Worm (Caenorhabditis elegans): ENCODE measurements around the gene F44F4.15.

F44F4.15 gene

ce11 chrII:10948236-10949025 lies 34.0 kb downstream of the F44F4.15 start:
- TF ChIP-seq F13C5.2 (tag; optimal IDR thresholded peaks at IDR 0.05) (no peak), sea-1 (GFP tag; conservative IDR thresholded peaks at IDR 0.05) (no peak), pes-1 (GFP tag; IDR thresholded peaks at IDR 0.05) (no peak), hmbx-1 (tag; optimal IDR thresholded peaks at IDR 0.05) (no peak), flt-1 (GFP tag; IDR thresholded peaks at IDR 0.05) (no peak), ceh-13 (GFP tag; optimal IDR thresholded peaks at IDR 0.05) (no peak), ets-7 (tag; optimal IDR thresholded peaks at IDR 0.05) (no peak), scrt-1 (GFP tag; IDR thresholded peaks at IDR 0.05) (no peak), hmg-4 (GFP tag; optimal IDR thresholded peaks at IDR 0.05) (no peak), tbx-11 (GFP tag; IDR thresholded peaks at IDR 0.05) (no peak), B0310.2 (tag; optimal IDR thresholded peaks at IDR 0.05) (no peak), tbx-37 (GFP tag; conservative IDR thresholded peaks at IDR 0.05) (no peak), ama-1 (optimal IDR thresholded peaks at IDR 0.05) (no peak)

- TF ChIP-seq pes-1 (GFP tag; IDR thresholded peaks at IDR 0.05) (no peak), tra-4 (tag; optimal IDR thresholded peaks at IDR 0.05) (no peak), tbx-37 (GFP tag; conservative IDR thresholded peaks at IDR 0.05) (no peak), hmbx-1 (tag; optimal IDR thresholded peaks at IDR 0.05) (no peak), ets-7 (tag; optimal IDR thresholded peaks at IDR 0.05) (no peak), scrt-1 (GFP tag; IDR thresholded peaks at IDR 0.05) (no peak), ceh-36 (tag; optimal IDR thresholded peaks at IDR 0.05) (no peak), aly-1 (tag; optimal IDR thresholded peaks at IDR 0.05) (no peak)
These were observed 34.9 kb downstream of the F44F4.15 start for ce11 chrII:10949383-10949782.

DNA sequence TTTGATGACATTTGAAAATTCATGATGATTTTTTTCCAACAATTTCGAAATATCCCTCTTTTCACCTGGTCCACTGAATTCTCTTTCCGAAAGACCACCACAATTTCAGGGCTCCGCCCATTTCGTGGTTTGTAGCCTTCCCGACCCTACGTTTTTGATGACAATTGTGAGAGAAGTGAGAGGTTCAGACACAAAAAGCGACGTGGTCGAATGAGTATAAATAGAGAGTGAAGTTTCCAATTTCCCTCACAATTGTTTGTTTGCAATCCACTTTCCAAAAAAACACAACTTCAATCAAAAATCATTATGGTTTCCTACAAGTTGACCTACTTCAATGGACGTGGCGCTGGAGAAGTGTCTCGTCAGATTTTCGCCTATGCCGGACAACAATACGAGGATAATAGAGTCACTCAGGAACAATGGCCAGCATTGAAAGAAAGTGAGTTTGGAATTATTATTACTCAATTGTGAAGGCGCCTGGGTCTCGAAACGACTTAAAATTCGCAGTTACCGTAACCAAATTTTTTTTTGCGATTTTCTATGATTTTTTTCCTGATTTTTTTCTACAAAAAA lies 35.7 kb downstream of the F44F4.15 start, which contains the start of gene gst-5:
Gene gst-5 (plus strand): TSS at position 246 of the 573 bp plus-strand sequence.
- no peak for TF ChIP-seq flt-1 (GFP tag; IDR thresholded peaks at IDR 0.05)
- no peak for TF ChIP-seq tbx-11 (GFP tag; IDR thresholded peaks at IDR 0.05)
- TF ChIP-seq hnd-1 (tag; optimal IDR thresholded peaks at IDR 0.05): no peak
- no peak for TF ChIP-seq ceh-36 (tag; optimal IDR thresholded peaks at IDR 0.05)
- TF ChIP-seq tbx-37 (GFP tag; conservative IDR thresholded peaks at IDR 0.05): no peak

- TF ChIP-seq ceh-13 (GFP tag; optimal IDR thresholded peaks at IDR 0.05) (no peak), aly-1 (tag; optimal IDR thresholded peaks at IDR 0.05) (no peak), scrt-1 (GFP tag; IDR thresholded peaks at IDR 0.05) (no peak), tbx-37 (GFP tag; conservative IDR thresholded peaks at IDR 0.05) (no peak), hmg-4 (GFP tag; optimal IDR thresholded peaks at IDR 0.05) (no peak), tra-4 (tag; optimal IDR thresholded peaks at IDR 0.05) (no peak), ets-7 (tag; optimal IDR thresholded peaks at IDR 0.05) (no peak), ama-1 (optimal IDR thresholded peaks at IDR 0.05) (no peak), tbx-11 (GFP tag; IDR thresholded peaks at IDR 0.05) (no peak), F13C5.2 (tag; optimal IDR thresholded peaks at IDR 0.05) (no peak), hnd-1 (tag; optimal IDR thresholded peaks at IDR 0.05) (no peak)
These were observed 38.6 kb downstream of the F44F4.15 start, which contains the start of gene nos-1 for ce11 chrII:10953065-10953464. TSS of gene nos-1 (minus strand) at chrII:10953165.

- TF ChIP-seq scrt-1 (GFP tag; IDR thresholded peaks at IDR 0.05): no peak
- no peak for TF ChIP-seq F13C5.2 (tag; optimal IDR thresholded peaks at IDR 0.05)
- TF ChIP-seq hmg-4 (GFP tag; optimal IDR thresholded peaks at IDR 0.05): no peak
- TF ChIP-seq sea-1 (GFP tag; conservative IDR thresholded peaks at IDR 0.05): no peak
- TF ChIP-seq tbx-11 (GFP tag; IDR thresholded peaks at IDR 0.05): no peak
- no peak for TF ChIP-seq tbx-37 (GFP tag; conservative IDR thresholded peaks at IDR 0.05)
- no peak for TF ChIP-seq hmbx-1 (tag; optimal IDR thresholded peaks at IDR 0.05)
- no peak for TF ChIP-seq flt-1 (GFP tag; IDR thresholded peaks at IDR 0.05)
- TF ChIP-seq aly-1 (tag; optimal IDR thresholded peaks at IDR 0.05): no peak
- TF ChIP-seq pes-1 (GFP tag; IDR thresholded peaks at IDR 0.05): no peak
- TF ChIP-seq hnd-1 (tag; optimal IDR thresholded peaks at IDR 0.05): no peak
- no peak for TF ChIP-seq ets-7 (tag; optimal IDR thresholded peaks at IDR 0.05)
- no peak for TF ChIP-seq tra-4 (tag; optimal IDR thresholded peaks at IDR 0.05)
- no peak for TF ChIP-seq B0310.2 (tag; optimal IDR thresholded peaks at IDR 0.05)
- TF ChIP-seq ceh-13 (GFP tag; optimal IDR thresholded peaks at IDR 0.05): no peak
These were observed 40.6 kb downstream of the F44F4.15 start for ce11 chrII:10955114-10955513.

- TF ChIP-seq F13C5.2 (tag; optimal IDR thresholded peaks at IDR 0.05) (no peak), tbx-11 (GFP tag; IDR thresholded peaks at IDR 0.05) (no peak), scrt-1 (GFP tag; IDR thresholded peaks at IDR 0.05) (no peak), ceh-13 (GFP tag; optimal IDR thresholded peaks at IDR 0.05) (no peak), hnd-1 (tag; optimal IDR thresholded peaks at IDR 0.05) (no peak), ama-1 (optimal IDR thresholded peaks at IDR 0.05) (no peak), pes-1 (GFP tag; IDR thresholded peaks at IDR 0.05) (no peak), sea-1 (GFP tag; conservative IDR thresholded peaks at IDR 0.05) (no peak), B0310.2 (tag; optimal IDR thresholded peaks at IDR 0.05) (no peak), tra-4 (tag; optimal IDR thresholded peaks at IDR 0.05) (no peak), aly-1 (tag; optimal IDR thresholded peaks at IDR 0.05) (no peak), hmg-4 (GFP tag; optimal IDR thresholded peaks at IDR 0.05) (no peak), ets-7 (tag; optimal IDR thresholded peaks at IDR 0.05) (no peak), flt-1 (GFP tag; IDR thresholded peaks at IDR 0.05) (no peak)
These were observed 42.3 kb downstream of the F44F4.15 start, which contains the start of gene R03D7.8 for ce11 chrII:10956793-10957192. TSS of gene R03D7.8 (minus strand) at chrII:10956893.

DNA sequence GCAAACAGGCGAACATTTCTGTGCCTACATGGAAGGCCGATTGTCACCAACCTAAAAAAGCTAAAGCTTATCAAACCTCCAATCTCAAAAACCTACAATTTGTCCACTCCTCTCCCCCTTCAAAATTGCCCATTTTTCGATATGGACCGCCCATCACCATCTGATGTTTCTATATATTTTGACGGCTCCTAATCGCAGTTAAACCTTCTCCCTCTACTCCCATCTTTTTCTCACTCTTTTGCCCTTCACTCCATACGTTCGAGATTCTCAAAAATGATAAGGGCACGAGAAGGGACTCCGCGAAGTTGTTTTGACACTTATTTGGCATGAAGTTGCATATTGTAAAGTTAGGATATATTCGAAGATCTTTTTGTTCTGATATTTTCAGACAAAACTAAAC lies 44.7 kb downstream of the F44F4.15 start:
- TF ChIP-seq ceh-13 (GFP tag; optimal IDR thresholded peaks at IDR 0.05): no peak
- no peak for TF ChIP-seq B0310.2 (tag; optimal IDR thresholded peaks at IDR 0.05)
- TF ChIP-seq hnd-1 (tag; optimal IDR thresholded peaks at IDR 0.05): no peak
- no peak for TF ChIP-seq tra-4 (tag; optimal IDR thresholded peaks at IDR 0.05)
- no peak for TF ChIP-seq F13C5.2 (tag; optimal IDR thresholded peaks at IDR 0.05)
- TF ChIP-seq sea-1 (GFP tag; conservative IDR thresholded peaks at IDR 0.05): no peak
- TF ChIP-seq tbx-11 (GFP tag; IDR thresholded peaks at IDR 0.05): no peak
- TF ChIP-seq ceh-36 (tag; optimal IDR thresholded peaks at IDR 0.05): no peak
